Fruit fly (Drosophila melanogaster): ENCODE data around the gene S-Lap1.
A peak's percentile ranks its signal among the peaks of the same experiment; 100 is the strongest.

Gene S-Lap1

DNA sequence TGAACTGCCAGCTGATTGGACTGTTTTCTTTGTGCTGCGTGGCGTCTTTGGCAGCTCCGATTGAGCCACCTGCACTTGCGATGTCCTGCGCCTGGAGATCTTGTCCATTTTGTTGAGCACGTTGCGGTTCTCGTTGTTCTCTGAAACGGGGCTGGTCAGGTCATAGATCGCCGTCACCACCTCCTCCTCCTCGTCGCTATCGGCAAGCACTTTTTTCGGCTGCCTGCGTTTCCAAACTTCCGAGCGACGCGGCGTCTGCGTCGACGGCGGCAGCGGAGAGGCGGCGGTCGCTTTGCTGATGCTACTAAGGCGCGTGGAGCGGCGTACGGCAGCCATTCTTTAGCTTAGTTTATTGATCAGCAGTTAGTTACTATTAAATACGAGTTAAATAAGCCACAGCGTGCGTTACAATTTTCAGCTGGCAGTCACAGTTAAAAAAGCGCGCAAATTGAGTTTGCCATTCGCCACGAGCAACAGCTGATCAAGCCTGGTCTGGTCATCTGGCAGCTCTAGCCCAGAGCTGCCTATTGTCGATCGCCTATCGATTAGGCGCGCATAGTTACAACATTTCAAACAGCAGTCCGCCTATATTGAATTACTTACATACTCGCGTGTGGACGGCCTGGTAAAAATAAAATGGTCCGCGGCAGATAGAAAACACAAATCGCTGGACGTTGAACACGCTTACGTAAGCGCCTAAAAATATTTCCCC lies 16.7 kb downstream of the S-Lap1 start, which contains the start of gene Cdc6 (continued):
- TF ChIP-seq nmo (GFP tag; optimal IDR thresholded peaks at IDR 0.05) (peak; percentile 7), CG3281 (GFP tag; optimal IDR thresholded peaks at IDR 0.05) (no peak), CG15601 (tag; optimal IDR thresholded peaks at IDR 0.05) (peak; percentile 12), CG11695 (GFP tag; IDR thresholded peaks at IDR 0.05) (no peak), slbo (GFP tag; IDR thresholded peaks at IDR 0.05) (no peak), CG18476 (GFP tag; optimal IDR thresholded peaks at IDR 0.05) (no peak), CG2129 (GFP tag; IDR thresholded peaks at IDR 0.05; ENCODE audit: partially characterized antibody) (no peak), CG3163 (GFP tag; optimal IDR thresholded peaks at IDR 0.05) (no peak), CG31388 (GFP tag; optimal IDR thresholded peaks at IDR 0.05) (no peak), bsh (GFP tag; optimal IDR thresholded peaks at IDR 0.05) (no peak), Fer1 (GFP tag; optimal IDR thresholded peaks at IDR 0.05) (no peak), bcd (GFP tag; optimal IDR thresholded peaks at IDR 0.05) (no peak), Oli (tag; optimal IDR thresholded peaks at IDR 0.05) (no peak), CG10274 (GFP tag; optimal IDR thresholded peaks at IDR 0.05) (no peak), Taf1 (GFP tag; IDR thresholded peaks at IDR 0.05) (no peak), Drgx (GFP tag; IDR thresholded peaks at IDR 0.05) (no peak), Sry-β (GFP tag; optimal IDR thresholded peaks at IDR 0.05) (no peak), Ets65A (GFP tag) (no peak), CG10267 (tag; optimal IDR thresholded peaks at IDR 0.05) (peak; percentile 13), CG13624 (GFP tag; optimal IDR thresholded peaks at IDR 0.05) (no peak), CG13894 (tag; optimal IDR thresholded peaks at IDR 0.05) (no peak), CG16813 (GFP tag; IDR thresholded peaks at IDR 0.05; ENCODE audit: partially characterized antibody) (peak; percentile 22; the same call in 1 of the 3 replicates), tin (GFP tag; optimal IDR thresholded peaks at IDR 0.05) (no peak), fu2 (GFP tag; optimal IDR thresholded peaks at IDR 0.05) (no peak), D (optimal IDR thresholded peaks at IDR 0.05) (no peak), D (GFP tag; optimal IDR thresholded peaks at IDR 0.05) (no peak), CG12236 (GFP tag; optimal IDR thresholded peaks at IDR 0.05) (no peak), Hr39 (optimal IDR thresholded peaks at IDR 0.05) (no peak), disco-r (GFP tag; optimal IDR thresholded peaks at IDR 0.05) (no peak), btn (GFP tag; optimal IDR thresholded peaks at IDR 0.05) (no peak), nom (GFP tag; optimal IDR thresholded peaks at IDR 0.05) (no peak), CG43689 (GFP tag; IDR thresholded peaks at IDR 0.05) (no peak), tio (GFP tag; optimal IDR thresholded peaks at IDR 0.05) (no peak), E2f2 (GFP tag; IDR thresholded peaks at IDR 0.05) (peak; percentile 99), CG17802 (tag; optimal IDR thresholded peaks at IDR 0.05) (no peak), CG14860 (GFP tag; IDR thresholded peaks at IDR 0.05; ENCODE audit: partially characterized antibody) (no peak), CG8388 (GFP tag; optimal IDR thresholded peaks at IDR 0.05) (no peak), Dp (GFP tag; optimal IDR thresholded peaks at IDR 0.05) (peak; percentile 99), Ada2b (GFP tag; IDR thresholded peaks at IDR 0.05) (no peak), CG7928 (GFP tag; optimal IDR thresholded peaks at IDR 0.05) (no peak), CG16779 (GFP tag; IDR thresholded peaks at IDR 0.05) (no peak), gcm2 (GFP tag; optimal IDR thresholded peaks at IDR 0.05) (no peak), psq (GFP tag; optimal IDR thresholded peaks at IDR 0.05) (no peak), Hand (GFP tag; optimal IDR thresholded peaks at IDR 0.05) (no peak), CG12659 (GFP tag; optimal IDR thresholded peaks at IDR 0.05) (no peak), run (tag; optimal IDR thresholded peaks at IDR 0.05) (no peak), gcm (GFP tag; optimal IDR thresholded peaks at IDR 0.05) (no peak), CG13296 (GFP tag; optimal IDR thresholded peaks at IDR 0.05) (no peak), CG12744 (GFP tag; optimal IDR thresholded peaks at IDR 0.05) (no peak), cg (GFP tag; optimal IDR thresholded peaks at IDR 0.05) (no peak)

Measured in whole organism, embryonic.